Fruit fly (Drosophila melanogaster) whole organism: ENCODE results near the gene Vps4.
"Not testable (repeated sequence)": the region's sequence is repeated elsewhere in the genome, so short reads cannot be mapped to it uniquely, and the experiment has no call there.

Source experiments
- CG8478 ChIP-seq: fragments of >200 bp; optimal IDR thresholded peaks from 2 replicates; lab custom pipeline; 2018; ENCODE audit warnings: inconsistent platforms
- Dll ChIP-seq: fragments of >200 bp; optimal IDR thresholded peaks from 2 replicates; lab custom pipeline; 2017
- EcR ChIP-seq, 2 experiments: fragments of >200 bp; optimal IDR thresholded peaks; 2 replicates each; lab custom pipeline; 2017; ENCODE audit warnings: missing biosample characterization in 2 of 2, missing genetic modification characterization in 2 of 2, missing genetic modification reagents in 2 of 2
- pan ChIP-seq: fragments of >200 bp; optimal IDR thresholded peaks from 2 replicates; lab custom pipeline; 2017
- psq ChIP-seq: fragments of >200 bp; optimal IDR thresholded peaks from 2 replicates; lab custom pipeline; 2017
- usp ChIP-seq: fragments of >200 bp; optimal IDR thresholded peaks from 2 replicates; lab custom pipeline; 2017; ENCODE audit warnings: missing biosample characterization, missing genetic modification characterization, mixed read lengths

Gene Vps4

dm6 chrX:17879211-17879897 is 28.1 kb upstream of the Vps4 start:
- TF ChIP-seq psq (lab: Kevin White, UChicago) (no peak), Dll (lab: Kevin White, UChicago) (no peak), CG8478 (lab: Kevin White, UChicago) (no peak), EcR (GFP tag; optimal IDR thresholded peaks at IDR 0.05; lab: Kevin White, UChicago) (no peak), usp (no peak)

dm6 chrX:17880269-17880889 is 27.1 kb upstream of the Vps4 start:
- no peak for TF ChIP-seq pan (lab: Kevin White, UChicago)
- TF ChIP-seq EcR (GFP tag; optimal IDR thresholded peaks at IDR 0.05; lab: Kevin White, UChicago), result no peak
- no peak for TF ChIP-seq CG8478 (lab: Kevin White, UChicago)
- TF ChIP-seq usp, result no peak
- TF ChIP-seq Dll (lab: Kevin White, UChicago), result no peak
- no peak for TF ChIP-seq psq (lab: Kevin White, UChicago)

- TF ChIP-seq CG8478 (lab: Kevin White, UChicago), result no peak
- TF ChIP-seq EcR (GFP tag; optimal IDR thresholded peaks at IDR 0.05; lab: Kevin White, UChicago), result peak; percentile 54 to 55
These were observed 26.1 kb upstream of the Vps4 start for dm6 chrX:17881138-17882121.

dm6 chrX:17882769-17883168 is 24.7 kb upstream of the Vps4 start:
- no peak for TF ChIP-seq Dll (lab: Kevin White, UChicago)
- TF ChIP-seq EcR (GFP tag; optimal IDR thresholded peaks at IDR 0.05; lab: Kevin White, UChicago), result no peak
- TF ChIP-seq psq (lab: Kevin White, UChicago), result no peak
- no peak for TF ChIP-seq CG8478 (lab: Kevin White, UChicago)
- TF ChIP-seq usp, result no peak

- no peak for TF ChIP-seq CG8478 (lab: Kevin White, UChicago)
- TF ChIP-seq pan (lab: Kevin White, UChicago), result no peak
- no peak for TF ChIP-seq EcR (GFP tag; optimal IDR thresholded peaks at IDR 0.05; lab: Kevin White, UChicago)
- no peak for TF ChIP-seq usp
- TF ChIP-seq psq (lab: Kevin White, UChicago), result no peak
- no peak for TF ChIP-seq Dll (lab: Kevin White, UChicago)
These were observed 24.1 kb upstream of the Vps4 start, which contains the start of gene CG12985 for dm6 chrX:17883418-17883817. Gene CG12985, plus strand, starts transcription at chrX:17883718.

dm6 chrX:17884567-17884966 is 22.9 kb upstream of the Vps4 start:
- TF ChIP-seq CG8478 (lab: Kevin White, UChicago), result no peak

- TF ChIP-seq CG8478 (lab: Kevin White, UChicago) (no peak), pan (lab: Kevin White, UChicago) (no peak), Dll (lab: Kevin White, UChicago) (no peak), usp (no peak), EcR (GFP tag; optimal IDR thresholded peaks at IDR 0.05; lab: Kevin White, UChicago) (no peak), psq (lab: Kevin White, UChicago) (no peak)
These were observed 22.2 kb upstream of the Vps4 start for dm6 chrX:17885295-17885694.

dm6 chrX:17886107-17886448 is 21.4 kb upstream of the Vps4 start:
- TF ChIP-seq CG8478 (lab: Kevin White, UChicago), result no peak

dm6 chrX:17886449-17887207 is 20.9 kb upstream of the Vps4 start:
- no peak for TF ChIP-seq psq (lab: Kevin White, UChicago)
- TF ChIP-seq Dll (lab: Kevin White, UChicago), result peak; percentile 52

dm6 chrX:17887208-17887627 is 20.3 kb upstream of the Vps4 start, which contains the start of gene mnb:
Gene mnb, minus strand, starts transcription at chrX:17887222.
- TF ChIP-seq usp (no peak), psq (lab: Kevin White, UChicago) (no peak)

dm6 chrX:17887877-17888276 is 19.6 kb upstream of the Vps4 start, which contains the start of gene CG6788:
Gene CG6788, plus strand, starts transcription at chrX:17888177.
- TF ChIP-seq pan (lab: Kevin White, UChicago) (no peak), EcR (GFP tag; optimal IDR thresholded peaks at IDR 0.05; lab: Kevin White, UChicago) (no peak), psq (lab: Kevin White, UChicago) (no peak), Dll (lab: Kevin White, UChicago) (no peak), usp (no peak), CG8478 (lab: Kevin White, UChicago) (no peak)

- TF ChIP-seq usp; CG8478 (lab: Kevin White, UChicago); Dll (lab: Kevin White, UChicago): not testable (repeated sequence)
These were observed 18.2 kb upstream of the Vps4 start, which contains the start of gene Gss1 for dm6 chrX:17889247-17889646. Gene Gss1, plus strand, starts transcription at chrX:17889547.
